Fruit fly (Drosophila melanogaster): ENCODE measurements around the gene Fadd.

dm6 chr3R:22071628-22072027 is 37.4 kb downstream of the Fadd start:
- TF ChIP-seq EcR (GFP tag; optimal IDR thresholded peaks at IDR 0.05) (no peak), Pif1B (GFP tag; optimal IDR thresholded peaks at IDR 0.05) (no peak), CG14655 (GFP tag; optimal IDR thresholded peaks at IDR 0.05) (no peak), gl (tag; optimal IDR thresholded peaks at IDR 0.05) (no peak), Pif1A (GFP tag; optimal IDR thresholded peaks at IDR 0.05) (no peak), CG17806 (tag; optimal IDR thresholded peaks at IDR 0.05) (no peak), CG12605 (GFP tag; IDR thresholded peaks at IDR 0.05) (no peak), fd96Ca (GFP tag; IDR thresholded peaks at IDR 0.05) (no peak), CG8301 (tag; optimal IDR thresholded peaks at IDR 0.05) (no peak), CG4496 (GFP tag; IDR thresholded peaks at IDR 0.05) (no peak), Ets98B (GFP tag; IDR thresholded peaks at IDR 0.05) (no peak), CG9948 (tag; optimal IDR thresholded peaks at IDR 0.05) (no peak), D1 (tag; optimal IDR thresholded peaks at IDR 0.05) (no peak)

Measured in whole organism, pupa.